Worm (Caenorhabditis elegans) whole organism, late embryonic: Measurements from ENCODE around the gene F54D10.8.
"Not testable (repeated sequence)": the region's sequence is repeated elsewhere in the genome, so short reads cannot be mapped to it uniquely, and the experiment has no call there.

Source experiments
- C08G9.2 ChIP-seq: sonication (generic microtip); optimal IDR thresholded peaks from 2 replicates; lab custom pipeline; 2016; ENCODE audit warnings: mild to moderate bottlenecking, missing genetic modification characterization, moderate library complexity, missing compliant biosample characterization
- C38D4.7 ChIP-seq: fragments of 200-800 bp; sonication (Bioruptor generic); optimal IDR thresholded peaks from 2 replicates; lab custom pipeline; 2018; ENCODE audit warnings: mild to moderate bottlenecking, missing genetic modification characterization, moderate library complexity, missing compliant biosample characterization
- F13H6.1 ChIP-seq: sonication (generic microtip); optimal IDR thresholded peaks from 2 replicates; lab custom pipeline; 2016; ENCODE audit warnings: missing genetic modification characterization, missing compliant biosample characterization
- Y22D7AL.16 ChIP-seq: sonication (generic microtip); optimal IDR thresholded peaks from 2 replicates; lab custom pipeline; 2016; ENCODE audit warnings: missing genetic modification characterization, missing compliant biosample characterization
- ahr-1 ChIP-seq: sonication (generic microtip); optimal IDR thresholded peaks from 2 replicates; lab custom pipeline; 2016; ENCODE audit warnings: missing genetic modification characterization, missing compliant biosample characterization
- ceh-14 ChIP-seq: sonication (generic microtip); optimal IDR thresholded peaks from 2 replicates; lab custom pipeline; 2016; ENCODE audit warnings: missing genotype, missing genetic modification characterization, missing compliant biosample characterization
- ceh-18 ChIP-seq: sonication (generic microtip); optimal IDR thresholded peaks from 2 replicates; lab custom pipeline; 2016; ENCODE audit warnings: missing genetic modification characterization, missing compliant biosample characterization
- ceh-19 ChIP-seq: fragments of 200-800 bp; sonication (Bioruptor generic); optimal IDR thresholded peaks from 2 replicates; lab custom pipeline; 2018; ENCODE audit warnings: mild to moderate bottlenecking, missing genetic modification characterization, missing compliant biosample characterization
- ceh-30 ChIP-seq: fragments of 150-350 bp; optimal IDR thresholded peaks from 2 replicates; lab custom pipeline; 2014; ENCODE audit warnings: missing biosample characterization, missing genetic modification characterization
- ceh-45 ChIP-seq: fragments of 200-800 bp; sonication (Bioruptor generic); IDR thresholded peaks from 2 replicates; pipeline ENCODE4 v1.3.6; 2022; ENCODE audit warnings: missing genetic modification reagents, missing genetic modification characterization, missing compliant biosample characterization
- ceh-9 ChIP-seq: sonication (generic microtip); optimal IDR thresholded peaks from 2 replicates; lab custom pipeline; 2016; ENCODE audit warnings: mild to moderate bottlenecking, missing genetic modification characterization, inconsistent platforms, missing compliant biosample characterization
- dmd-4 ChIP-seq: sonication (generic microtip); optimal IDR thresholded peaks from 2 replicates; lab custom pipeline; 2016; ENCODE audit warnings: borderline replicate concordance, missing genetic modification characterization, missing compliant biosample characterization
- dve-1 ChIP-seq: sonication (generic microtip); optimal IDR thresholded peaks from 2 replicates; lab custom pipeline; 2017; ENCODE audit warnings: antibody characterized with exemption, mild to moderate bottlenecking, missing genetic modification characterization, missing compliant biosample characterization
- elt-2 ChIP-seq: sonication (generic microtip); optimal IDR thresholded peaks from 2 replicates; lab custom pipeline; 2016; ENCODE audit warnings: missing genetic modification reagents, missing genetic modification characterization, missing compliant biosample characterization
- elt-4 ChIP-seq: sonication (generic microtip); optimal IDR thresholded peaks from 2 replicates; lab custom pipeline; 2016; ENCODE audit warnings: missing genetic modification characterization, missing compliant biosample characterization
- ets-4 ChIP-seq: sonication (generic microtip); optimal IDR thresholded peaks from 2 replicates; lab custom pipeline; 2016; ENCODE audit warnings: missing genetic modification characterization, missing compliant biosample characterization
- eyg-1 ChIP-seq: sonication (generic microtip); optimal IDR thresholded peaks from 2 replicates; lab custom pipeline; 2016; ENCODE audit warnings: missing genotype, missing genetic modification characterization, missing compliant biosample characterization
- fkh-6 ChIP-seq: sonication (generic microtip); optimal IDR thresholded peaks from 2 replicates; lab custom pipeline; 2016; ENCODE audit warnings: missing genetic modification characterization, missing compliant biosample characterization
- hlh-15 ChIP-seq: sonication (generic microtip); optimal IDR thresholded peaks from 2 replicates; lab custom pipeline; 2016; ENCODE audit warnings: missing genetic modification characterization, missing compliant biosample characterization
- hlh-6 ChIP-seq: sonication (generic microtip); optimal IDR thresholded peaks from 2 replicates; lab custom pipeline; 2016; ENCODE audit warnings: missing genotype, missing genetic modification characterization, missing compliant biosample characterization
- hlh-8 ChIP-seq: sonication (generic microtip); optimal IDR thresholded peaks from 2 replicates; lab custom pipeline; 2016; ENCODE audit warnings: missing genotype, missing genetic modification characterization, missing compliant biosample characterization
- mec-3 ChIP-seq: sonication (generic microtip); optimal IDR thresholded peaks from 2 replicates; lab custom pipeline; 2016; ENCODE audit warnings: borderline replicate concordance, missing genetic modification characterization, missing compliant biosample characterization
- nfya-1 ChIP-seq: sonication (generic microtip); optimal IDR thresholded peaks from 2 replicates; lab custom pipeline; 2017; ENCODE audit warnings: missing genetic modification characterization, mild to moderate bottlenecking, missing compliant biosample characterization, antibody characterized with exemption, moderate library complexity
- npax-4 ChIP-seq: sonication (generic microtip); optimal IDR thresholded peaks from 2 replicates; lab custom pipeline; 2016; ENCODE audit warnings: missing genetic modification characterization, missing compliant biosample characterization
- odd-2 ChIP-seq: sonication (generic microtip); optimal IDR thresholded peaks from 2 replicates; lab custom pipeline; 2017; ENCODE audit warnings: antibody characterized with exemption, mild to moderate bottlenecking, missing genetic modification characterization, missing compliant biosample characterization
- pax-1 ChIP-seq: fragments of 150-350 bp; optimal IDR thresholded peaks from 2 replicates; lab custom pipeline; 2014; ENCODE audit warnings: missing biosample characterization, missing genetic modification characterization
- pha-2 ChIP-seq: sonication (generic microtip); optimal IDR thresholded peaks from 2 replicates; lab custom pipeline; 2017; ENCODE audit warnings: mild to moderate bottlenecking, missing genetic modification characterization, missing compliant biosample characterization
- pha-4 ChIP-seq: fragments of 150-350 bp; optimal IDR thresholded peaks from 2 replicates; lab custom pipeline; 2018; ENCODE audit warnings: missing biosample characterization, missing genetic modification reagents, missing genetic modification characterization
- ref-2 ChIP-seq: sonication (generic microtip); optimal IDR thresholded peaks from 2 replicates; lab custom pipeline; 2016; ENCODE audit warnings: missing genetic modification characterization, missing compliant biosample characterization
- rnt-1 ChIP-seq: sonication (generic microtip); optimal IDR thresholded peaks from 2 replicates; lab custom pipeline; 2016; ENCODE audit warnings: missing genetic modification characterization, missing compliant biosample characterization
- sdc-2 ChIP-seq: sonication (generic microtip); optimal IDR thresholded peaks from 2 replicates; lab custom pipeline; 2016; ENCODE audit warnings: missing genotype, missing genetic modification characterization, missing compliant biosample characterization
- sox-4 ChIP-seq: sonication (generic microtip); optimal IDR thresholded peaks from 2 replicates; lab custom pipeline; 2017; ENCODE audit warnings: mild to moderate bottlenecking, missing genetic modification characterization, inconsistent platforms, missing compliant biosample characterization
- tbx-2 ChIP-seq: sonication (generic microtip); optimal IDR thresholded peaks from 2 replicates; lab custom pipeline; 2016; ENCODE audit warnings: missing genetic modification characterization, missing compliant biosample characterization
- tbx-7 ChIP-seq: sonication (generic microtip); optimal IDR thresholded peaks from 2 replicates; lab custom pipeline; 2016; ENCODE audit warnings: missing genotype, missing genetic modification characterization, missing compliant biosample characterization
- unc-42 ChIP-seq: sonication (generic microtip); optimal IDR thresholded peaks from 2 replicates; lab custom pipeline; 2016; ENCODE audit warnings: missing genotype, missing genetic modification characterization, missing compliant biosample characterization
- unc-55 ChIP-seq: sonication (generic microtip); optimal IDR thresholded peaks from 2 replicates; lab custom pipeline; 2017; ENCODE audit warnings: missing biosample characterization, missing genetic modification reagents, missing genetic modification characterization
- unc-86 ChIP-seq: sonication (generic microtip); optimal IDR thresholded peaks from 2 replicates; lab custom pipeline; 2016; ENCODE audit warnings: missing genetic modification characterization, missing compliant biosample characterization

F54D10.8 gene

ce11 chrII:3816251-3816849 lies 11.4 kb downstream of the F54D10.8 start, which contains the start of gene fbxa-24:
Gene fbxa-24, plus strand, starts transcription at chrII:3816526.
- not testable (repeated sequence) for TF ChIP-seq pax-1, pha-2, pha-4 (tag; lab: Kevin White, UChicago)

- peak; percentile 33 for TF ChIP-seq elt-2
- no peak for TF ChIP-seq C38D4.7 (GFP tag; lab: Kevin White, UChicago)
- TF ChIP-seq hlh-15 (tag; lab: Kevin White, UChicago) = no peak
Observed at ce11 chrII:3815445-3816208, 12.1 kb downstream of the F54D10.8 start.

- no peak for TF ChIP-seq npax-4 (tag; lab: Kevin White, UChicago)
- TF ChIP-seq sox-4 (tag; lab: Kevin White, UChicago) = no peak
- no peak for TF ChIP-seq ref-2 (tag; lab: Kevin White, UChicago)
- TF ChIP-seq ceh-30 (tag; lab: Kevin White, UChicago) = no peak
- no peak for TF ChIP-seq F13H6.1 (tag; lab: Kevin White, UChicago)
- no peak for TF ChIP-seq elt-4 (tag; lab: Kevin White, UChicago)
- no peak for TF ChIP-seq hlh-6 (tag; lab: Kevin White, UChicago)
- no peak for TF ChIP-seq tbx-7 (tag; lab: Kevin White, UChicago)
- no peak for TF ChIP-seq ceh-45 (GFP tag; lab: Robert Waterston, UW)
- no peak for TF ChIP-seq hlh-15 (tag; lab: Kevin White, UChicago)
- TF ChIP-seq Y22D7AL.16 = no peak
- TF ChIP-seq sdc-2 = no peak
- no peak for TF ChIP-seq fkh-6 (tag; lab: Kevin White, UChicago)
- TF ChIP-seq unc-55 (GFP tag; lab: Kevin White, UChicago) = no peak
- no peak for TF ChIP-seq hlh-8
- no peak for TF ChIP-seq ceh-9
- no peak for TF ChIP-seq dve-1 (tag; lab: Kevin White, UChicago)
- TF ChIP-seq, all 69 proteins: peak for 0
Observed at ce11 chrII:3811816-3812332, 15.8 kb downstream of the F54D10.8 start, which contains the start of gene lido-15. Gene lido-15, plus strand, starts transcription at chrII:3812282.

- TF ChIP-seq pax-1 (tag; lab: Kevin White, UChicago) = no peak
- TF ChIP-seq unc-42 (tag; lab: Kevin White, UChicago) = peak; percentile 15
- TF ChIP-seq nfya-1 (tag; lab: Kevin White, UChicago) = peak; percentile 34
- TF ChIP-seq tbx-2 (tag; lab: Kevin White, UChicago) = peak; percentile 47
- peak; percentile 49 for TF ChIP-seq unc-55 (GFP tag; lab: Kevin White, UChicago)
- TF ChIP-seq ceh-14 (tag; lab: Kevin White, UChicago) = peak; percentile 11
- peak; percentile 27 for TF ChIP-seq rnt-1 (tag; lab: Kevin White, UChicago)
- peak; percentile 35 for TF ChIP-seq ceh-18 (tag; lab: Kevin White, UChicago)
- no peak for TF ChIP-seq hlh-15 (tag; lab: Kevin White, UChicago)
Observed at ce11 chrII:3810550-3810949, 17.2 kb downstream of the F54D10.8 start.

- TF ChIP-seq ceh-19 (GFP tag; lab: Kevin White, UChicago) = no peak
- TF ChIP-seq pha-4 (tag; lab: Kevin White, UChicago) = no peak
- TF ChIP-seq odd-2 (tag; lab: Kevin White, UChicago) = no peak
- TF ChIP-seq eyg-1 (tag; lab: Kevin White, UChicago) = no peak
- TF ChIP-seq unc-86 = no peak
- TF ChIP-seq ceh-9 = no peak
- TF ChIP-seq pax-1 (tag; lab: Kevin White, UChicago) = no peak
- no peak for TF ChIP-seq ets-4 (tag; lab: Kevin White, UChicago)
- TF ChIP-seq ahr-1 (tag; lab: Kevin White, UChicago) = no peak
- TF ChIP-seq rnt-1 (tag; lab: Kevin White, UChicago) = no peak
- no peak for TF ChIP-seq sox-4 (tag; lab: Kevin White, UChicago)
- no peak for TF ChIP-seq mec-3 (tag; lab: Kevin White, UChicago)
- TF ChIP-seq C08G9.2 (tag; lab: Kevin White, UChicago) = no peak
- no peak for TF ChIP-seq dmd-4 (tag; lab: Kevin White, UChicago)
Observed at ce11 chrII:3808643-3809042, 19.1 kb downstream of the F54D10.8 start.
